Worm (Caenorhabditis elegans) whole organism, midembryonic: Measurements from ENCODE around the gene zmp-5.

Experiments
- T22C8.4 ChIP-seq: fragments of 200-800 bp; sonication (Bioruptor generic); IDR thresholded peaks from 2 replicates; pipeline ENCODE4 v1.3.6; 2022; ENCODE audit warnings: missing genetic modification characterization, missing compliant biosample characterization
- cog-1 ChIP-seq: sonication (generic microtip); optimal IDR thresholded peaks from 2 replicates; lab custom pipeline; 2016; ENCODE audit warnings: missing genetic modification characterization, missing compliant biosample characterization
- flt-1 ChIP-seq: fragments of 200-800 bp; sonication (Bioruptor generic); IDR thresholded peaks from 2 replicates; pipeline ENCODE4 v1.3.6; 2022; ENCODE audit warnings: missing genetic modification characterization, missing compliant biosample characterization
- klf-2 ChIP-seq: fragments of 200-800 bp; sonication (Bioruptor generic); conservative IDR thresholded peaks from 2 replicates; pipeline ENCODE4 v1.3.6; 2022; ENCODE audit warnings: missing genetic modification reagents, missing genetic modification characterization, missing compliant biosample characterization
- ref-1 ChIP-seq: fragments of 200-800 bp; sonication (Bioruptor generic); conservative IDR thresholded peaks from 2 replicates; pipeline ENCODE4 v1.3.6; 2022; ENCODE audit warnings: missing genetic modification reagents, missing genetic modification characterization, missing compliant biosample characterization
- tab-1 ChIP-seq: fragments of 200-800 bp; sonication (Bioruptor generic); IDR thresholded peaks from 2 replicates; pipeline ENCODE4 v1.3.6; 2022; ENCODE audit warnings: missing genetic modification characterization, missing compliant biosample characterization
- ztf-23 ChIP-seq: fragments of 200-800 bp; sonication (Bioruptor generic); IDR thresholded peaks from 2 replicates; pipeline ENCODE4 v1.3.6; 2022; ENCODE audit warnings: missing genetic modification reagents, missing genetic modification characterization, missing compliant biosample characterization
- ztf-29 ChIP-seq: fragments of 200-800 bp; sonication (Bioruptor generic); IDR thresholded peaks from 2 replicates; pipeline ENCODE4 v1.3.6; 2022; ENCODE audit warnings: missing genetic modification reagents, missing genetic modification characterization, missing compliant biosample characterization

- TF ChIP-seq ztf-29 (GFP tag; lab: Robert Waterston, UW) (no peak), flt-1 (GFP tag; lab: Robert Waterston, UW) (no peak), ztf-23 (no peak), T22C8.4 (GFP tag; lab: Robert Waterston, UW) (no peak), tab-1 (GFP tag; lab: Robert Waterston, UW) (no peak), klf-2 (no peak), cog-1 (tag; lab: Kevin White, UChicago) (no peak), ref-1 (GFP tag; lab: Robert Waterston, UW) (no peak)
These were observed 44.3 kb upstream of the zmp-5 start for ce11 chrX:12602611-12603010.
